Fruit fly (Drosophila melanogaster): ENCODE data around the gene Atg1.

Gene Atg1

dm6 chr3L:12734550-12735012, 70.3 kb downstream of the Atg1 start, which contains the start of the genes SmD1 and Ptp69D:
Gene SmD1, minus strand, starts transcription at chr3L:12734611.
Gene Ptp69D, plus strand, starts transcription at chr3L:12734945.
- TF ChIP-seq CG34367 (tag; optimal IDR thresholded peaks at IDR 0.05) (no peak), CG32121 (GFP tag; IDR thresholded peaks at IDR 0.05) (no peak), rn (GFP tag; IDR thresholded peaks at IDR 0.05) (no peak), Snoo (tag; optimal IDR thresholded peaks at IDR 0.05) (no peak), CG14655 (GFP tag; optimal IDR thresholded peaks at IDR 0.05) (no peak), CG8301 (tag; optimal IDR thresholded peaks at IDR 0.05) (no peak), fd96Ca (GFP tag; IDR thresholded peaks at IDR 0.05) (no peak), CG8159 (tag; optimal IDR thresholded peaks at IDR 0.05) (no peak), CG17806 (tag; optimal IDR thresholded peaks at IDR 0.05) (no peak), gl (tag; optimal IDR thresholded peaks at IDR 0.05) (no peak), EcR (GFP tag; optimal IDR thresholded peaks at IDR 0.05) (no peak), CG15710 (tag; optimal IDR thresholded peaks at IDR 0.05) (no peak), Pif1A (GFP tag; optimal IDR thresholded peaks at IDR 0.05) (no peak), Ets98B (GFP tag; IDR thresholded peaks at IDR 0.05) (no peak), CG4496 (GFP tag; IDR thresholded peaks at IDR 0.05) (no peak), CG13204 (GFP tag; optimal IDR thresholded peaks at IDR 0.05) (no peak), Pif1B (GFP tag; optimal IDR thresholded peaks at IDR 0.05) (no peak), CG10348 (GFP tag; IDR thresholded peaks at IDR 0.05) (no peak), CG9948 (tag; optimal IDR thresholded peaks at IDR 0.05) (no peak)
